Worm (Caenorhabditis elegans) whole organism, L2 larva: ENCODE data around the gene ldb-1.
A peak's percentile ranks its signal among the peaks of the same experiment; 100 is the strongest.

ENCODE experiments used
- C34F6.9 ChIP-seq: fragments of 150-350 bp; optimal IDR thresholded peaks from 2 replicates; lab custom pipeline; 2014; ENCODE audit warnings: missing biosample characterization, missing genetic modification characterization
- F13H6.1 ChIP-seq: sonication (generic microtip); optimal IDR thresholded peaks from 2 replicates; lab custom pipeline; 2016; ENCODE audit warnings: missing genetic modification characterization, missing compliant biosample characterization
- R02D3.7 ChIP-seq: fragments of 150-350 bp; optimal IDR thresholded peaks from 2 replicates; lab custom pipeline; 2014; ENCODE audit warnings: missing biosample characterization, missing genetic modification characterization
- alr-1 ChIP-seq: fragments of 150-350 bp; optimal IDR thresholded peaks from 2 replicates; lab custom pipeline; 2014; ENCODE audit warnings: missing biosample characterization, missing genetic modification characterization
- ama-1 ChIP-seq: fragments of 150-350 bp; optimal IDR thresholded peaks from 2 replicates; lab custom pipeline; 2018; ENCODE audit warnings: inconsistent platforms
- blmp-1 ChIP-seq: sonication (generic microtip); optimal IDR thresholded peaks from 2 replicates; lab custom pipeline; 2017; ENCODE audit warnings: missing genetic modification characterization, mild to moderate bottlenecking, missing compliant biosample characterization, antibody characterized with exemption, moderate library complexity; ENCODE audit not compliant: insufficient read depth
- crh-2 ChIP-seq: sonication (generic microtip); optimal IDR thresholded peaks from 2 replicates; lab custom pipeline; 2017; ENCODE audit warnings: missing biosample characterization, missing genetic modification characterization
- egl-27 ChIP-seq: sonication (generic microtip); optimal IDR thresholded peaks from 3 replicates; lab custom pipeline; 2017; ENCODE audit warnings: missing biosample characterization, missing genetic modification reagents, missing genetic modification characterization
- elt-1 ChIP-seq: fragments of 150-350 bp; optimal IDR thresholded peaks from 2 replicates; lab custom pipeline; 2014; ENCODE audit warnings: missing biosample characterization, missing genetic modification characterization
- fos-1 ChIP-seq: fragments of 150-350 bp; optimal IDR thresholded peaks from 2 replicates; lab custom pipeline; 2014; ENCODE audit warnings: missing biosample characterization, missing genetic modification characterization
- gmeb-1 ChIP-seq: fragments of 150-350 bp; optimal IDR thresholded peaks from 2 replicates; lab custom pipeline; 2014; ENCODE audit warnings: missing biosample characterization, missing genetic modification characterization
- lin-13 ChIP-seq: fragments of 150-350 bp; optimal IDR thresholded peaks from 2 replicates; lab custom pipeline; 2014; ENCODE audit warnings: missing biosample characterization, missing genetic modification reagents, missing genetic modification characterization
- lin-39 ChIP-seq: fragments of 150-350 bp; optimal IDR thresholded peaks from 2 replicates; lab custom pipeline; 2014; ENCODE audit warnings: missing biosample characterization, missing genetic modification reagents, missing genetic modification characterization
- lsy-2 ChIP-seq, 2 experiments: fragments of 150-350 bp in 1 of 2; sonication (generic microtip) in 1 of 2; optimal IDR thresholded peaks; 2 replicates each; lab custom pipeline; 2014 to 2017; ENCODE audit warnings: missing biosample characterization in 2 of 2, missing genetic modification characterization in 2 of 2
- mab-5 ChIP-seq: fragments of 150-350 bp; optimal IDR thresholded peaks from 2 replicates; lab custom pipeline; 2014; ENCODE audit warnings: missing biosample characterization, missing genetic modification characterization
- mdl-1 ChIP-seq, 2 experiments: fragments of 150-350 bp in 1 of 2; sonication (generic microtip) in 1 of 2; optimal IDR thresholded peaks; 2 replicates each; lab custom pipeline; 2017; ENCODE audit warnings: missing biosample characterization in 2 of 2, missing genetic modification characterization in 2 of 2
- nhr-10 ChIP-seq: sonication (generic microtip); optimal IDR thresholded peaks from 2 replicates; lab custom pipeline; 2017; ENCODE audit warnings: missing biosample characterization, missing genetic modification characterization
- nhr-11 ChIP-seq: fragments of 150-350 bp; optimal IDR thresholded peaks from 2 replicates; lab custom pipeline; 2014; ENCODE audit warnings: missing biosample characterization, missing genetic modification characterization
- nhr-12 ChIP-seq: fragments of 150-350 bp; optimal IDR thresholded peaks from 2 replicates; lab custom pipeline; 2014; ENCODE audit warnings: missing biosample characterization, missing genetic modification characterization
- nhr-129 ChIP-seq: fragments of 150-350 bp; optimal IDR thresholded peaks from 2 replicates; lab custom pipeline; 2014; ENCODE audit warnings: missing biosample characterization, missing genetic modification characterization
- nhr-21 ChIP-seq: fragments of 150-350 bp; optimal IDR thresholded peaks from 2 replicates; lab custom pipeline; 2014; ENCODE audit warnings: missing biosample characterization, missing genetic modification characterization
- nhr-23 ChIP-seq: fragments of 150-350 bp; optimal IDR thresholded peaks from 2 replicates; lab custom pipeline; 2014; ENCODE audit warnings: missing biosample characterization, missing genetic modification reagents, missing genetic modification characterization
- nhr-237 ChIP-seq: fragments of 150-350 bp; optimal IDR thresholded peaks from 2 replicates; lab custom pipeline; 2014; ENCODE audit warnings: missing biosample characterization, missing genetic modification characterization
- nhr-25 ChIP-seq: fragments of 150-350 bp; sonication (generic microtip); optimal IDR thresholded peaks from 3 replicates; lab custom pipeline; 2014; ENCODE audit warnings: missing biosample characterization, missing genetic modification characterization
- nhr-6 ChIP-seq: fragments of 150-350 bp; optimal IDR thresholded peaks from 2 replicates; lab custom pipeline; 2014; ENCODE audit warnings: missing biosample characterization, missing genetic modification characterization
- nhr-77 ChIP-seq: fragments of 150-350 bp; optimal IDR thresholded peaks from 2 replicates; lab custom pipeline; 2014; ENCODE audit warnings: missing biosample characterization, missing genetic modification characterization
- sem-4 ChIP-seq: fragments of 150-350 bp; optimal IDR thresholded peaks from 2 replicates; lab custom pipeline; 2014; ENCODE audit warnings: missing biosample characterization, missing genetic modification reagents, missing genetic modification characterization
- sma-3 ChIP-seq: sonication (generic microtip); optimal IDR thresholded peaks from 2 replicates; lab custom pipeline; 2016; ENCODE audit warnings: missing genetic modification reagents, missing genetic modification characterization, missing compliant biosample characterization
- sma-9 ChIP-seq, 2 experiments: fragments of 150-350 bp in 1 of 2; sonication (generic microtip) in 1 of 2; optimal IDR thresholded peaks; 2 replicates each; lab custom pipeline; 2014 to 2016; ENCODE audit warnings: missing genetic modification characterization in 2 of 2, mild to moderate bottlenecking in 1 of 2, missing biosample characterization in 1 of 2, missing compliant biosample characterization in 1 of 2, missing genetic modification reagents in 1 of 2, moderate library complexity in 1 of 2
- snpc-4 ChIP-seq: fragments of 150-350 bp; optimal IDR thresholded peaks from 2 replicates; lab custom pipeline; 2014; ENCODE audit warnings: missing biosample characterization, missing genetic modification characterization
- unc-55 ChIP-seq: fragments of 150-350 bp; sonication (generic microtip); optimal IDR thresholded peaks from 3 replicates; lab custom pipeline; 2014; ENCODE audit warnings: missing biosample characterization, missing genetic modification reagents, missing genetic modification characterization
- unc-62 ChIP-seq: fragments of 150-350 bp; optimal IDR thresholded peaks from 2 replicates; lab custom pipeline; 2014; ENCODE audit warnings: missing biosample characterization, missing genetic modification reagents, missing genetic modification characterization
- ztf-1 ChIP-seq: fragments of 200-800 bp; sonication (Bioruptor generic); conservative IDR thresholded peaks from 2 replicates; pipeline ENCODE4 v1.3.6; 2022; ENCODE audit warnings: missing genetic modification characterization, missing compliant biosample characterization
- ztf-11 ChIP-seq: sonication (generic microtip); optimal IDR thresholded peaks from 2 replicates; lab custom pipeline; 2017; ENCODE audit warnings: missing biosample characterization, missing genetic modification characterization

ldb-1 gene

DNA sequence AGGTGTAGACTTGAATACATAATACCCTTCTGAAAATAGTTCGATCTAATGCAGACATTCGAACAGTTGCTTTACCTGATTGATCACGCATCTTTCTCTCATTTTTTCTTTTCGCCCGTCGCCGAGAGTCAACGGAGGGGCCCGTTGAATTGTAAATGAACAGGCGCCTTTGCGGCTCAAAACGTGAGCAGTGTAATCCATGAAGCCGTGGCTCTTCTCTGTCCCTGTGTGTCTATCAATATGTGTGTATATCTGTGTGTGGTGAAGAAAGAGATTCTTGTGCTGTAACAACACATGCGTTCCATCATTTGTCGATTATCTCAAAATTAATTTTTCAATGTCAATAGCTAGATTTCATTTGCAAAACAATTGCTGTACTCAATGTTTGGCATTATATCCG lies 6.8 kb downstream of the ldb-1 start:
- TF ChIP-seq R02D3.7 (tag; lab: Kevin White, UChicago) (no peak), alr-1 (tag; lab: Kevin White, UChicago) (no peak), F13H6.1 (peak; percentile 74), sma-3 (GFP tag; lab: Kevin White, UChicago) (no peak), C34F6.9 (tag; lab: Kevin White, UChicago) (peak; percentile 25), lin-39 (tag; lab: Kevin White, UChicago) (no peak), nhr-10 (tag; lab: Kevin White, UChicago) (no peak), ztf-1 (no peak), nhr-237 (tag; lab: Kevin White, UChicago) (no peak), nhr-6 (tag; lab: Kevin White, UChicago) (peak; percentile 5), gmeb-1 (tag; lab: Kevin White, UChicago) (no peak), sma-9 (GFP tag; optimal IDR thresholded peaks at IDR 0.05; lab: Kevin White, UChicago) (peak; percentile 50), sma-9 (tag; optimal IDR thresholded peaks at IDR 0.05; lab: Kevin White, UChicago) (no peak), lsy-2 (tag; optimal IDR thresholded peaks at IDR 0.05; lab: Kevin White, UChicago) (peak in 1 of 2 experiments; percentile 9), snpc-4 (tag; lab: Kevin White, UChicago) (no peak), mab-5 (tag; lab: Kevin White, UChicago) (peak; percentile 28), nhr-129 (tag; lab: Kevin White, UChicago) (peak; percentile 16), nhr-25 (no peak), ama-1 (no peak), lin-13 (no peak), nhr-77 (tag; lab: Kevin White, UChicago) (no peak), blmp-1 (no peak)
- TF ChIP-seq, all 48 proteins: peak for 7

DNA sequence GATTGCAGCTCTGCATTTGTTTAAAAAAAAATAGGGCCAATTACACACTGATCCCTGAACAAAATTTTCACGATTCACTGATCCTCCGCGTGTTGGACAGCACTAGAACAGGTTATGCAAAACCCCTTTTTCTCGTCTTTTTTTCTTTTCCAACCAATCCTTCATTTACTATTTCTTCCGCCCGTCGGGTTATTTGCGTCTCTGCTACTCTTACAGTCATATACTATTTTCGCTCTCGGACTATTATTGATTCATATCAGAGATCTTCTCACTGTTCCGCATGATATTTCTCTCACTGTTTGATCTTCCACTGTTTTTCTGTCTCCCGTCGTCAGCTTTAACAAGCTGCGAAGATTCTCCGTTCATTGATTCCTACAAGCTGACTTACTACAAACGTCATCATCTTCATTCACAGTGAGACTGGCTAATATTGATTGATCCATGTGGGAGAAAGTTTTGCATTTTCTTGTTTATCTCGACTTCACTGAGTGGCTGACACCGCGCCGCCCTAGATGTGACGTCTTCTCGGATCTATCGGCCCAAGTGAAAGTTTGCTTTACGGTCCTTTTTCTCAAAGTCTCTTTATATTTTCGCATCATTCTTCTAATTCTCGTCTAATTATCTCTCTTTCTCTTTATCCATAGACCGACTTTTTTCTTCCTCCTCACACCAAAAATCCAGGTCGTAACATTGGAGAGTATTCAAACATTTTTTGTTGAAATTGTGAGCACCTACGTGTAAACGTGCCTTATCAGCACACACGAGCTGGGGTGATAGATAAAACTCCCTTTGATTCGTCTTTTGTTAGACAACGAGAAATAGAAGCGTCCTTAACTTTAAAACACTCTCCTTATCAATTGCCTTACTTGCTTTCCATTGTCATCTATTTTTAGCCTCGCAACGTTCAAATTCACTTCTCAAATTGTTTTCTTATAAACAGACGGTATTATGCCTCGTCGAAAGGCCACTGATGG lies 7.7 kb downstream of the ldb-1 start:
- TF ChIP-seq unc-55 (GFP tag; lab: Kevin White, UChicago) (no peak), elt-1 (no peak), crh-2 (tag; lab: Kevin White, UChicago) (peak; percentile 75), blmp-1 (peak; percentile 89), nhr-21 (tag; lab: Kevin White, UChicago) (peak; percentile 35), unc-62 (GFP tag; lab: Kevin White, UChicago) (no peak), sma-3 (GFP tag; lab: Kevin White, UChicago) (no peak), F13H6.1 (peak; percentile 36), mdl-1 (tag; optimal IDR thresholded peaks at IDR 0.05; lab: Kevin White, UChicago) (peak in 1 of 2 experiments; percentile 0), sma-9 (GFP tag; optimal IDR thresholded peaks at IDR 0.05; lab: Kevin White, UChicago) (peak; percentile 26), sma-9 (tag; optimal IDR thresholded peaks at IDR 0.05; lab: Kevin White, UChicago) (no peak), fos-1 (tag; lab: Kevin White, UChicago) (peak; percentile 59), nhr-23 (tag; lab: Kevin White, UChicago) (no peak), lsy-2 (tag; optimal IDR thresholded peaks at IDR 0.05; lab: Kevin White, UChicago) (no peak), sem-4 (tag; lab: Kevin White, UChicago) (peak; percentile 34)

- no peak for TF ChIP-seq lin-39 (tag; lab: Kevin White, UChicago)
- no peak for TF ChIP-seq snpc-4 (tag; lab: Kevin White, UChicago)
- no peak for TF ChIP-seq nhr-11 (tag; lab: Kevin White, UChicago)
- no peak for TF ChIP-seq R02D3.7 (tag; lab: Kevin White, UChicago)
- TF ChIP-seq sma-3 (GFP tag; lab: Kevin White, UChicago), result no peak
- no peak for TF ChIP-seq nhr-12 (tag; lab: Kevin White, UChicago)
- no peak for TF ChIP-seq fos-1 (tag; lab: Kevin White, UChicago)
- TF ChIP-seq sma-9 (GFP tag; optimal IDR thresholded peaks at IDR 0.05; lab: Kevin White, UChicago), result no peak
- TF ChIP-seq sma-9 (tag; optimal IDR thresholded peaks at IDR 0.05; lab: Kevin White, UChicago), result no peak
- TF ChIP-seq nhr-237 (tag; lab: Kevin White, UChicago), result no peak
- no peak for TF ChIP-seq mdl-1 (tag; optimal IDR thresholded peaks at IDR 0.05; lab: Kevin White, UChicago)
- no peak for TF ChIP-seq nhr-129 (tag; lab: Kevin White, UChicago)
- no peak for TF ChIP-seq egl-27 (tag; lab: Kevin White, UChicago)
- no peak for TF ChIP-seq unc-62 (GFP tag; lab: Kevin White, UChicago)
- TF ChIP-seq ztf-11 (tag; lab: Kevin White, UChicago), result no peak
- TF ChIP-seq, all 48 proteins: peak for 0
Observed at ce11 chrX:11038221-11038620, 9.5 kb downstream of the ldb-1 start.
